Worm (Caenorhabditis elegans) whole organism, L3 larva: Measurements from ENCODE around the gene sdz-16.

Source experiments
- ZK546.5 ChIP-seq: sonication (generic microtip); optimal IDR thresholded peaks from 2 replicates; lab custom pipeline; 2017; ENCODE audit warnings: missing biosample characterization, missing genetic modification characterization
- aly-2 ChIP-seq: fragments of 150-350 bp; optimal IDR thresholded peaks from 2 replicates; lab custom pipeline; 2014; ENCODE audit warnings: missing biosample characterization, missing genetic modification characterization
- ama-1 ChIP-seq: fragments of 150-350 bp; optimal IDR thresholded peaks from 2 replicates; lab custom pipeline; 2018
- ceh-16 ChIP-seq: sonication (generic microtip); optimal IDR thresholded peaks from 2 replicates; lab custom pipeline; 2017; ENCODE audit warnings: missing biosample characterization, missing genetic modification characterization
- ceh-28 ChIP-seq: fragments of 150-350 bp; optimal IDR thresholded peaks from 2 replicates; lab custom pipeline; 2014; ENCODE audit warnings: missing biosample characterization, missing genetic modification reagents, missing genetic modification characterization
- ceh-9 ChIP-seq: sonication (generic microtip); optimal IDR thresholded peaks from 2 replicates; lab custom pipeline; 2018; ENCODE audit warnings: missing biosample characterization, missing genetic modification characterization
- daf-12 ChIP-seq: fragments of 150-350 bp; optimal IDR thresholded peaks from 2 replicates; lab custom pipeline; 2014; ENCODE audit warnings: missing biosample characterization, missing genetic modification reagents, missing genetic modification characterization
- egl-27 ChIP-seq: sonication (generic microtip); optimal IDR thresholded peaks from 4 replicates; lab custom pipeline; 2017; ENCODE audit warnings: missing biosample characterization, missing genetic modification reagents, missing genetic modification characterization
- elt-1 ChIP-seq: fragments of 150-350 bp; optimal IDR thresholded peaks from 2 replicates; lab custom pipeline; 2014; ENCODE audit warnings: missing biosample characterization, missing genetic modification characterization
- elt-2 ChIP-seq: sonication (generic microtip); optimal IDR thresholded peaks from 2 replicates; lab custom pipeline; 2016; ENCODE audit warnings: missing genetic modification reagents, mild to moderate bottlenecking, missing genetic modification characterization, missing compliant biosample characterization
- elt-3 ChIP-seq, 3 experiments: fragments of 150-350 bp in 1 of 3; sonication (generic microtip) in 2 of 3; optimal IDR thresholded peaks; 2 replicates in 2 of 3; 4 replicates in 1 of 3; lab custom pipeline; 2014 to 2017; ENCODE audit warnings: missing biosample characterization in 3 of 3, missing genetic modification characterization in 3 of 3
- eor-1 ChIP-seq, 2 experiments: fragments of 150-350 bp; optimal IDR thresholded peaks; 2 replicates each; lab custom pipeline; 2014 to 2018; ENCODE audit warnings: missing biosample characterization in 2 of 2, missing genetic modification characterization in 2 of 2
- fkh-10 ChIP-seq: sonication (generic microtip); optimal IDR thresholded peaks from 2 replicates; lab custom pipeline; 2017; ENCODE audit warnings: missing biosample characterization, missing genetic modification reagents, missing genetic modification characterization
- fkh-2 ChIP-seq: fragments of 150-350 bp; optimal IDR thresholded peaks from 2 replicates; lab custom pipeline; 2014; ENCODE audit warnings: missing biosample characterization, missing genetic modification reagents, missing genetic modification characterization
- fos-1 ChIP-seq: fragments of 150-350 bp; optimal IDR thresholded peaks from 2 replicates; lab custom pipeline; 2014; ENCODE audit warnings: missing biosample characterization, missing genetic modification characterization
- hmg-11 ChIP-seq: sonication (generic microtip); optimal IDR thresholded peaks from 2 replicates; lab custom pipeline; 2016; ENCODE audit warnings: missing genetic modification characterization, missing compliant biosample characterization
- lin-15B ChIP-seq: fragments of 150-350 bp; optimal IDR thresholded peaks from 2 replicates; lab custom pipeline; 2014; ENCODE audit warnings: missing biosample characterization, missing genetic modification characterization
- mdl-1 ChIP-seq: fragments of 150-350 bp; optimal IDR thresholded peaks from 2 replicates; lab custom pipeline; 2014; ENCODE audit warnings: missing biosample characterization, missing genetic modification characterization
- mml-1 ChIP-seq: fragments of 150-350 bp; sonication (generic microtip); optimal IDR thresholded peaks from 3 replicates; lab custom pipeline; 2014; ENCODE audit warnings: missing biosample characterization, missing genetic modification characterization
- nfya-1 ChIP-seq: sonication (generic microtip); optimal IDR thresholded peaks from 2 replicates; lab custom pipeline; 2017; ENCODE audit warnings: missing genetic modification characterization, mild to moderate bottlenecking, missing compliant biosample characterization, antibody characterized with exemption, moderate library complexity; ENCODE audit not compliant: insufficient read depth
- nhr-11 ChIP-seq: fragments of 150-350 bp; optimal IDR thresholded peaks from 2 replicates; lab custom pipeline; 2014; ENCODE audit warnings: missing biosample characterization, missing genetic modification characterization
- nhr-12 ChIP-seq: fragments of 150-350 bp; optimal IDR thresholded peaks from 2 replicates; lab custom pipeline; 2014; ENCODE audit warnings: missing biosample characterization, missing genetic modification characterization
- nhr-23 ChIP-seq: fragments of 150-350 bp; optimal IDR thresholded peaks from 2 replicates; lab custom pipeline; 2014; ENCODE audit warnings: missing biosample characterization, missing genetic modification reagents, missing genetic modification characterization
- nhr-237 ChIP-seq: fragments of 150-350 bp; optimal IDR thresholded peaks from 2 replicates; lab custom pipeline; 2014; ENCODE audit warnings: missing biosample characterization, missing genetic modification characterization
- nhr-25 ChIP-seq: sonication (generic microtip); optimal IDR thresholded peaks from 2 replicates; lab custom pipeline; 2017; ENCODE audit warnings: missing biosample characterization, missing genetic modification characterization
- nhr-28 ChIP-seq: fragments of 150-350 bp; optimal IDR thresholded peaks from 2 replicates; lab custom pipeline; 2014; ENCODE audit warnings: missing biosample characterization, missing genetic modification characterization
- nhr-43 ChIP-seq: sonication (generic microtip); optimal IDR thresholded peaks from 2 replicates; lab custom pipeline; 2016; ENCODE audit warnings: mild to moderate bottlenecking, missing genetic modification characterization, missing compliant biosample characterization; ENCODE audit not compliant: poor library complexity, severe bottlenecking
- nhr-67 ChIP-seq: fragments of 150-350 bp; optimal IDR thresholded peaks from 2 replicates; lab custom pipeline; 2014; ENCODE audit warnings: missing biosample characterization, missing genetic modification characterization
- nhr-76 ChIP-seq: fragments of 150-350 bp; sonication (generic microtip); optimal IDR thresholded peaks from 5 replicates; lab custom pipeline; 2014; ENCODE audit warnings: missing biosample characterization, missing genetic modification characterization
- nhr-77 ChIP-seq: fragments of 150-350 bp; optimal IDR thresholded peaks from 2 replicates; lab custom pipeline; 2014; ENCODE audit warnings: missing biosample characterization, missing genetic modification characterization
- pha-4 ChIP-seq: fragments of 150-350 bp; optimal IDR thresholded peaks from 2 replicates; lab custom pipeline; 2014; ENCODE audit warnings: missing biosample characterization, missing genetic modification reagents, missing genetic modification characterization
- pqm-1 ChIP-seq: fragments of 150-350 bp; optimal IDR thresholded peaks from 2 replicates; lab custom pipeline; 2017; ENCODE audit warnings: missing biosample characterization, missing genetic modification characterization, inconsistent platforms
- skn-1 ChIP-seq: fragments of 150-350 bp; optimal IDR thresholded peaks from 2 replicates; lab custom pipeline; 2014; ENCODE audit warnings: missing biosample characterization, missing genetic modification characterization
- snpc-4 ChIP-seq: fragments of 150-350 bp; optimal IDR thresholded peaks from 2 replicates; lab custom pipeline; 2014; ENCODE audit warnings: missing biosample characterization, missing genetic modification characterization
- unc-39 ChIP-seq: sonication (generic microtip); optimal IDR thresholded peaks from 4 replicates; lab custom pipeline; 2017; ENCODE audit warnings: missing biosample characterization, missing genetic modification characterization
- unc-62 ChIP-seq: fragments of 150-350 bp; sonication (generic microtip); optimal IDR thresholded peaks from 4 replicates; lab custom pipeline; 2014; ENCODE audit warnings: missing biosample characterization, missing genetic modification reagents, missing genetic modification characterization
- zag-1 ChIP-seq: fragments of 150-350 bp; optimal IDR thresholded peaks from 2 replicates; lab custom pipeline; 2014; ENCODE audit warnings: missing biosample characterization, missing genetic modification characterization
- ztf-11 ChIP-seq: fragments of 150-350 bp; optimal IDR thresholded peaks from 2 replicates; lab custom pipeline; 2014; ENCODE audit warnings: missing biosample characterization, missing genetic modification characterization
- ztf-4 ChIP-seq: fragments of 150-350 bp; optimal IDR thresholded peaks from 2 replicates; lab custom pipeline; 2014; ENCODE audit warnings: missing biosample characterization, missing genetic modification characterization

sdz-16 gene

DNA sequence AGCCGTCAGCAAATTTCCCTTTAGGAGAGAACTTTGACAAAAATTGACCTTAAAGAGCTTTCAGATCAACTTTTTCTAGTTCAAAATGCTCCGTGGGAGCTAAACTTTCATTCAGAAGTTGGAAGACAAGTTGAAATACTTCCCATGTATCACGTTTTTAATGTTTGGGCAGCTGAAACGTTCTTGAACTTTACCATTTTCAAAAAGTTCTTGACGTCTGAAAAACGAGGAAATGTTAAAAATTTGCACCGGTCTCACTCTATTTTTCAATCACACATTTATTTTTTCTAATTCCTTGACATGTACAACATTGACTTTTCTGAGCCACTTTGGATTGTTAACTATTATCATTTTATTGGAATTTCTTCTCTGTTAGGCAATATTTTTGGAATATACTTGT lies 25.0 kb downstream of the sdz-16 start, which contains the start of gene sri-70:
sri-70 (plus strand) TSS at position 301 of the 400 bp plus-strand sequence.
- TF ChIP-seq eor-1 (tag; optimal IDR thresholded peaks at IDR 0.05; lab: Kevin White, UChicago), result no peak

DNA sequence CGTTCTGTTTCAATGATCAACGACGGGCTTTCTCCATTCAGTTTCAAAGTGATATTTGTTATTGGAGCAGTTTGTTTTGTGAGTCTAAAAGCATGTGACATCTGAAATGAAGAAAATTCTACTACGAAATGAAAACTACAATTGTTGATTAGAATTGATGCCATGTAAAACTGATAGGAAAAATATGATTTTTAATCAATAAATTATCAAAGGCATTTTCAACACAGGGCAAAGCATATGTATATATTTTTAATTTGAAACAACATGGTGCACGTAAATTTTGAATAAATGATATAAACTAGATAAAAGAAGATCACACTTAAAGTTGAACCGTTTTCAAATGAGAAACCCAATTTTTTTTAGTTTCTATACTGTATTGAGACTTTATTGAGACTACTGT lies 26.4 kb downstream of the sdz-16 start, which contains the start of gene K10G4.5:
K10G4.5 (minus strand) TSS at position 101 of the 400 bp plus-strand sequence.
- peak; percentile 10 for TF ChIP-seq elt-2 (tag; lab: Kevin White, UChicago)
- TF ChIP-seq eor-1 (tag; optimal IDR thresholded peaks at IDR 0.05; lab: Kevin White, UChicago), result no peak

DNA sequence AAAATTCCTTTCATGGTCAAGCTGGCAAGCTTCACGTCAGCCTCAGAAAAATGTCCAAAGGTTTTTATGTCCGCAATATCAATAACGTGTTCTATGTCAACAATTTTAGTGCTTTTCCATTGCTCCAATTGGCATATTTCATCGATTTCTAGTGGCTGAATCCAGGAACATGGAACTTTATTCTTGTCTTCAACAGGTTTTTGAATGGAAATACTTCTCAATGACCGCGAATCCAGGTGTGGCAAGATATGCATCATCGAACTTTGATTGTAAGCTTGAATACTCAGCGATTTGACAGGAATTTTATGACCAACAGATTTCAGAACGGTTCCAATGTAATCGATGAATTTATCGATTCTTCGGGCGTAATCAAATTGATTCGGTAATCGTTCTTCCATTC lies 29.1 kb downstream of the sdz-16 start:
- TF ChIP-seq elt-2 (tag; lab: Kevin White, UChicago) (no peak), nhr-25 (tag; lab: Kevin White, UChicago) (no peak), skn-1 (tag; lab: Kevin White, UChicago) (no peak), pqm-1 (tag; lab: Kevin White, UChicago) (no peak), ceh-28 (tag; lab: Kevin White, UChicago) (no peak), nfya-1 (tag; lab: Kevin White, UChicago) (no peak), unc-62 (GFP tag; lab: Kevin White, UChicago) (no peak), nhr-11 (tag; lab: Kevin White, UChicago) (no peak), nhr-237 (no peak), pha-4 (tag; lab: Kevin White, UChicago) (no peak), fos-1 (tag; lab: Kevin White, UChicago) (no peak), ceh-16 (tag; lab: Kevin White, UChicago) (no peak), ztf-11 (tag; lab: Kevin White, UChicago) (no peak), ama-1 (lab: Kevin White, UChicago) (no peak)

DNA sequence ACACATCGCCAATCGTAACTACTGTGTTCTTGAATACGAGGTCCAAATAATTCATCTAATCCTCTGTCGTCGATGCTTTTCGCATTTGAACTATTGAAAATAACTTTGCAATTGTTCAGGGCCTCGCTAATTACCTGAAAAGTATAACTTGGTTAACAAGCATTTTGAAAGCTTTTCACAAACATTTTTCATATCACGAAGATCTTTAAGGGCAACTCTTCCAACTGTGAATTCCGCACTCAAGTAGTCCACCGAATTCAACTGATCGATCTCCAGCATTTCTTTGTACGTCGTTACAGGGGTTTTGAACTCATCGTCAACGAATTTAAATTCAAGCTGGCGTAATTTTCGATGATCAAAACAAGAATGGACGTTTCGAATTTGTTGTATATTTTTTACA lies 31.3 kb downstream of the sdz-16 start:
- TF ChIP-seq snpc-4, result no peak
- TF ChIP-seq nfya-1 (tag; lab: Kevin White, UChicago), result no peak

DNA sequence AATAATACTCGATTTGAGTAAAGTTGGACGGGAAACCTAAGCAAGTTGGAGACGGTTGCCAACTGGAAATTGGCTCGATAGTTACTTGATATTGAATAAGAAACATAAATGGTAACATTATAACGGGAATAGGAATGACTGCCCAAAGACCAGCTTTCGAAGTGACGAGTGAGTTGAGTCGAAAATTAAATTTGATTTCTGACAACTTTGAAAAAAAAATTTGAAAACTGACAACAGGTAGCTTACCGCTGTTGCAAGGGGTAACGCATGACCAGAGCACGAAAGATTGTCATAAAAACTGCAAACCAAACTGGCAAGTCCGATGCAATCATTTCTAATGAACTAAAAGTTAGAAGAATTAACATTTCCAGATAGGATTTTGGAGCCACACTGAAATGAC lies 35.0 kb downstream of the sdz-16 start:
- TF ChIP-seq ama-1 (lab: Kevin White, UChicago) (no peak), ceh-9 (tag; lab: Kevin White, UChicago) (no peak), mml-1 (tag; lab: Kevin White, UChicago) (no peak), nhr-28 (tag; lab: Kevin White, UChicago) (no peak), daf-12 (tag; lab: Kevin White, UChicago) (no peak), unc-39 (tag; lab: Kevin White, UChicago) (no peak), fkh-10 (no peak), elt-1 (tag; lab: Kevin White, UChicago) (no peak), ZK546.5 (tag; lab: Kevin White, UChicago) (no peak), elt-3 (tag; optimal IDR thresholded peaks at IDR 0.05; lab: Kevin White, UChicago) (no peak), nhr-23 (tag; lab: Kevin White, UChicago) (no peak), pha-4 (tag; lab: Kevin White, UChicago) (no peak), ztf-4 (no peak), nhr-67 (no peak), hmg-11 (tag; lab: Kevin White, UChicago) (no peak), fkh-2 (tag; lab: Kevin White, UChicago) (no peak), nhr-76 (no peak), egl-27 (tag; lab: Kevin White, UChicago) (no peak)

DNA sequence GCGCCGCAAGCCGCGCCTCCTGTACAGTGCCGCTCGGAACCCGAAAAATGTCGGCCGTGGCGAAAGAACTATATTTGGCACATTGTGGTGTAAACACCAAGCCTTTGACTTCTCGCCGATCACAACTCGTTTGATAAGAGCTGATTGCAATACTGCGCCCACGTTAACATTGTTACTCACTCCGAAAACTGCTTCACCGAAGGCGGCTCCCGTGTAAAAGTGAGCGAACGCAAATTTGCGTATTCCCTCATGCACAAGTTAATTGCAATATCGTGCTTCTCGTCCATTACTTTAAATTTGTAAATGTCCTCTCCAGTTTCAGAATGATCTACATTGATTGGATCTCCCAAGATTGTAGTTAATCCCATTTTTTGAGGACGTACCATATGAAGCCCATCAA lies 43.6 kb downstream of the sdz-16 start:
- TF ChIP-seq pha-4 (tag; lab: Kevin White, UChicago) (no peak), ceh-16 (tag; lab: Kevin White, UChicago) (no peak), nhr-11 (tag; lab: Kevin White, UChicago) (no peak), ama-1 (lab: Kevin White, UChicago) (no peak), ztf-4 (no peak), mdl-1 (tag; lab: Kevin White, UChicago) (no peak), zag-1 (tag; lab: Kevin White, UChicago) (no peak), hmg-11 (tag; lab: Kevin White, UChicago) (no peak), ZK546.5 (tag; lab: Kevin White, UChicago) (no peak), nhr-12 (tag; lab: Kevin White, UChicago) (no peak), lin-15B (no peak), nhr-77 (no peak), snpc-4 (no peak), unc-62 (GFP tag; lab: Kevin White, UChicago) (no peak), nhr-43 (tag; lab: Kevin White, UChicago) (no peak), nhr-23 (tag; lab: Kevin White, UChicago) (no peak), aly-2 (tag; lab: Kevin White, UChicago) (no peak)
